Fruit fly (Drosophila melanogaster) whole organism, embryonic: ENCODE results near the gene SKIP.

Experiments
- Abd-B ChIP-seq: fragments of 200-800 bp; sonication (Bioruptor generic); optimal IDR thresholded peaks from 2 replicates; lab custom pipeline; 2018; ENCODE audit warnings: missing biosample characterization, mild to moderate bottlenecking, missing genetic modification characterization, moderate library complexity
- Asciz ChIP-seq: fragments of 200-800 bp; sonication (Bioruptor generic); optimal IDR thresholded peaks from 2 replicates; lab custom pipeline; 2017; ENCODE audit warnings: missing biosample characterization, mild to moderate bottlenecking, missing genetic modification characterization, missing genetic modification reagents
- B-H1 ChIP-seq: fragments of 200-800 bp; sonication (Bioruptor generic); IDR thresholded peaks from 3 replicates; pipeline ENCODE4 v1.3.6; 2022; ENCODE audit warnings: missing biosample characterization, missing genetic modification characterization
- BtbVII ChIP-seq: fragments of 200-800 bp; sonication (Bioruptor generic); optimal IDR thresholded peaks from 3 replicates; lab custom pipeline; 2017; ENCODE audit warnings: missing biosample characterization, mild to moderate bottlenecking, missing genetic modification characterization
- CG10654 ChIP-seq: fragments of 200-800 bp; sonication (Bioruptor generic); optimal IDR thresholded peaks from 2 replicates; lab custom pipeline; 2016; ENCODE audit warnings: missing biosample characterization, missing genetic modification characterization
- CG12744 ChIP-seq: fragments of 200-800 bp; sonication (Bioruptor generic); optimal IDR thresholded peaks from 2 replicates; lab custom pipeline; 2016; ENCODE audit warnings: missing biosample characterization, missing genetic modification characterization
- CG13296 ChIP-seq: fragments of 200-800 bp; sonication (Bioruptor generic); optimal IDR thresholded peaks from 3 replicates; lab custom pipeline; 2018; ENCODE audit warnings: missing biosample characterization, mild to moderate bottlenecking, missing genetic modification characterization
- CG17359 ChIP-seq: fragments of 200-800 bp; sonication (Bioruptor generic); optimal IDR thresholded peaks from 3 replicates; lab custom pipeline; 2018; ENCODE audit warnings: missing biosample characterization, mild to moderate bottlenecking, missing genetic modification characterization, moderate library complexity
- CG17385 ChIP-seq: fragments of 200-800 bp; sonication (Bioruptor generic); optimal IDR thresholded peaks from 3 replicates; lab custom pipeline; 2018; ENCODE audit warnings: missing biosample characterization, mild to moderate bottlenecking, missing genetic modification characterization
- CG18476 ChIP-seq: fragments of 200-800 bp; sonication (Bioruptor generic); optimal IDR thresholded peaks from 2 replicates; lab custom pipeline; 2016; ENCODE audit warnings: missing biosample characterization, mild to moderate bottlenecking, missing genetic modification characterization
- CG18619 ChIP-seq: fragments of 200-800 bp; sonication (Bioruptor generic); optimal IDR thresholded peaks from 3 replicates; lab custom pipeline; 2017; ENCODE audit warnings: missing biosample characterization, mild to moderate bottlenecking, missing genetic modification characterization
- CG2120 ChIP-seq: fragments of 200-800 bp; sonication (Bioruptor generic); optimal IDR thresholded peaks from 3 replicates; lab custom pipeline; 2016; ENCODE audit warnings: missing biosample characterization, missing genetic modification characterization
- CG3281 ChIP-seq: fragments of 200-800 bp; sonication (Bioruptor generic); optimal IDR thresholded peaks from 3 replicates; lab custom pipeline; 2017; ENCODE audit warnings: missing biosample characterization, mild to moderate bottlenecking, missing genetic modification characterization
- CG6654 ChIP-seq: fragments of 200-800 bp; sonication (Bioruptor generic); optimal IDR thresholded peaks from 2 replicates; lab custom pipeline; 2017; ENCODE audit warnings: missing biosample characterization, mild to moderate bottlenecking, missing genetic modification characterization
- CG6813 ChIP-seq: fragments of 200-800 bp; sonication (Bioruptor generic); optimal IDR thresholded peaks from 2 replicates; lab custom pipeline; 2017; ENCODE audit warnings: missing biosample characterization, missing genetic modification characterization, mild to moderate bottlenecking, moderate library complexity, missing genetic modification reagents
- Fer1 ChIP-seq: fragments of 200-800 bp; sonication (Bioruptor generic); optimal IDR thresholded peaks from 2 replicates; lab custom pipeline; 2017; ENCODE audit warnings: missing biosample characterization, mild to moderate bottlenecking, missing genetic modification characterization
- Fer3 ChIP-seq: fragments of 200-800 bp; sonication (Bioruptor generic); optimal IDR thresholded peaks from 2 replicates; lab custom pipeline; 2018; ENCODE audit warnings: missing biosample characterization, mild to moderate bottlenecking, missing genetic modification characterization, moderate library complexity
- Hr51 ChIP-seq, 2 experiments: fragments of 200-800 bp; sonication (Bioruptor generic); optimal IDR thresholded peaks; 2 replicates in 1 of 2; 3 replicates in 1 of 2; lab custom pipeline; 2016 to 2018; ENCODE audit warnings: missing biosample characterization in 2 of 2, missing genetic modification characterization in 2 of 2, mild to moderate bottlenecking in 1 of 2, moderate library complexity in 1 of 2
- Hsf ChIP-seq: fragments of 200-800 bp; sonication (Bioruptor generic); optimal IDR thresholded peaks from 3 replicates; lab custom pipeline; 2016; ENCODE audit warnings: missing biosample characterization, missing genetic modification characterization
- Mad ChIP-seq: fragments of 200-800 bp; sonication (Bioruptor generic); optimal IDR thresholded peaks from 2 replicates; lab custom pipeline; 2016; ENCODE audit warnings: missing biosample characterization, missing genetic modification characterization
- Meics ChIP-seq: fragments of 200-800 bp; sonication (Bioruptor generic); optimal IDR thresholded peaks from 2 replicates; lab custom pipeline; 2017; ENCODE audit warnings: missing biosample characterization, mild to moderate bottlenecking, missing genetic modification characterization
- PHDP ChIP-seq: fragments of 200-800 bp; sonication (Bioruptor generic); optimal IDR thresholded peaks from 3 replicates; lab custom pipeline; 2018; ENCODE audit warnings: missing biosample characterization, mild to moderate bottlenecking, missing genetic modification characterization, moderate library complexity
- Rfx ChIP-seq: fragments of 200-800 bp; sonication (Bioruptor generic); IDR thresholded peaks from 2 replicates; pipeline ENCODE4 v1.3.6; 2022; ENCODE audit warnings: missing biosample characterization, missing genetic modification characterization
- Scr ChIP-seq: fragments of 200-800 bp; sonication (Bioruptor generic); IDR thresholded peaks from 2 replicates; pipeline ENCODE4 v1.3.6; 2022; ENCODE audit warnings: missing biosample characterization, missing genetic modification characterization; ENCODE audit not compliant: partially characterized antibody
- Sox100B ChIP-seq: fragments of 200-800 bp; sonication (Bioruptor generic); optimal IDR thresholded peaks from 3 replicates; lab custom pipeline; 2018; ENCODE audit warnings: missing biosample characterization, mild to moderate bottlenecking, missing genetic modification characterization
- TFAM ChIP-seq: fragments of 200-800 bp; sonication (Bioruptor generic); optimal IDR thresholded peaks from 2 replicates; lab custom pipeline; 2017; ENCODE audit warnings: missing biosample characterization, missing genetic modification characterization, inconsistent platforms
- Xrp1 ChIP-seq: fragments of 200-800 bp; sonication (Bioruptor generic); IDR thresholded peaks from 2 replicates; pipeline ENCODE4 v1.3.6; 2022; ENCODE audit warnings: missing biosample characterization, missing genetic modification characterization
- YL-1 ChIP-seq: fragments of 200-800 bp; sonication (Bioruptor generic); optimal IDR thresholded peaks from 3 replicates; lab custom pipeline; 2017; ENCODE audit warnings: missing biosample characterization, mild to moderate bottlenecking, missing genetic modification characterization
- abd-A ChIP-seq: fragments of 200-800 bp; sonication (Bioruptor generic); optimal IDR thresholded peaks from 3 replicates; lab custom pipeline; 2019; ENCODE audit warnings: missing biosample characterization, mild to moderate bottlenecking, missing genetic modification characterization, moderate library complexity
- ash1 ChIP-seq: fragments of 200-800 bp; sonication (Bioruptor generic); optimal IDR thresholded peaks from 2 replicates; lab custom pipeline; 2018; ENCODE audit warnings: missing biosample characterization, mild to moderate bottlenecking, missing genetic modification characterization
- bab2 ChIP-seq: fragments of 200-800 bp; sonication (Bioruptor generic); optimal IDR thresholded peaks from 2 replicates; lab custom pipeline; 2016; ENCODE audit warnings: missing biosample characterization, missing genetic modification characterization
- caup ChIP-seq: fragments of 200-800 bp; sonication (Bioruptor generic); optimal IDR thresholded peaks from 3 replicates; lab custom pipeline; 2017; ENCODE audit warnings: missing biosample characterization, mild to moderate bottlenecking, missing genetic modification characterization, moderate library complexity; ENCODE audit not compliant: severe bottlenecking
- cg ChIP-seq: fragments of 200-800 bp; sonication (Bioruptor generic); optimal IDR thresholded peaks from 3 replicates; lab custom pipeline; 2019; ENCODE audit warnings: missing biosample characterization, mild to moderate bottlenecking, missing genetic modification characterization, moderate library complexity
- chn ChIP-seq: fragments of 200-800 bp; sonication (Bioruptor generic); optimal IDR thresholded peaks from 2 replicates; lab custom pipeline; 2016; ENCODE audit warnings: missing biosample characterization, missing genetic modification characterization
- exex ChIP-seq: fragments of 200-800 bp; sonication (Bioruptor generic); optimal IDR thresholded peaks from 4 replicates; lab custom pipeline; 2018; ENCODE audit warnings: missing biosample characterization, mild to moderate bottlenecking, missing genetic modification characterization, moderate library complexity
- fd64A ChIP-seq: fragments of 200-800 bp; sonication (Bioruptor generic); optimal IDR thresholded peaks from 3 replicates; lab custom pipeline; 2018; ENCODE audit warnings: missing biosample characterization, mild to moderate bottlenecking, missing genetic modification characterization
- hth ChIP-seq: fragments of >200 bp; optimal IDR thresholded peaks from 2 replicates; lab custom pipeline; 2017; ENCODE audit warnings: inconsistent platforms
- ind ChIP-seq: fragments of 200-800 bp; sonication (Bioruptor generic); optimal IDR thresholded peaks from 3 replicates; lab custom pipeline; 2016; ENCODE audit warnings: missing biosample characterization, missing genetic modification characterization
- nerfin-1 ChIP-seq: fragments of 200-800 bp; sonication (Bioruptor generic); optimal IDR thresholded peaks from 3 replicates; lab custom pipeline; 2019; ENCODE audit warnings: missing biosample characterization, mild to moderate bottlenecking, missing genetic modification characterization, moderate library complexity
- odd ChIP-seq: fragments of 200-800 bp; sonication (Bioruptor generic); optimal IDR thresholded peaks from 2 replicates; lab custom pipeline; 2017; ENCODE audit warnings: missing biosample characterization, mild to moderate bottlenecking, missing genetic modification characterization
- repo ChIP-seq: fragments of 200-800 bp; sonication (Bioruptor generic); optimal IDR thresholded peaks from 2 replicates; lab custom pipeline; 2016; ENCODE audit warnings: missing biosample characterization, missing genetic modification characterization
- ro ChIP-seq: fragments of 200-800 bp; sonication (Bioruptor generic); IDR thresholded peaks from 2 replicates; pipeline ENCODE4 v1.3.6; 2022; ENCODE audit warnings: missing biosample characterization, missing genetic modification characterization
- seq ChIP-seq: fragments of 200-800 bp; sonication (Bioruptor generic); IDR thresholded peaks from 2 replicates; pipeline ENCODE4 v1.3.6; 2022; ENCODE audit warnings: missing biosample characterization, missing genetic modification characterization
- slbo ChIP-seq: fragments of 200-800 bp; sonication (Bioruptor generic); IDR thresholded peaks from 2 replicates; pipeline ENCODE4 v1.3.6; 2022; ENCODE audit warnings: missing biosample characterization, missing genetic modification characterization
- ssp ChIP-seq: fragments of 200-800 bp; sonication (Bioruptor generic); IDR thresholded peaks from 2 replicates; pipeline ENCODE4 v1.3.6; 2022; ENCODE audit warnings: missing biosample characterization, missing genetic modification characterization
- sug ChIP-seq: fragments of 200-800 bp; optimal IDR thresholded peaks from 2 replicates; lab custom pipeline; 2019; ENCODE audit warnings: missing biosample characterization, mild to moderate bottlenecking, missing genetic modification characterization, moderate library complexity
- tin ChIP-seq: fragments of 200-800 bp; sonication (Bioruptor generic); optimal IDR thresholded peaks from 3 replicates; lab custom pipeline; 2016; ENCODE audit warnings: missing biosample characterization, missing genetic modification characterization
- trem ChIP-seq: fragments of 200-800 bp; optimal IDR thresholded peaks from 3 replicates; lab custom pipeline; 2019; ENCODE audit warnings: missing biosample characterization, mild to moderate bottlenecking, missing genetic modification characterization, moderate library complexity
- ttk ChIP-seq: fragments of 200-800 bp; sonication (Bioruptor generic); IDR thresholded peaks from 2 replicates; pipeline ENCODE4 v2.1.2; 2022; ENCODE audit warnings: missing biosample characterization, missing genetic modification characterization
- zf30C ChIP-seq: fragments of 200-800 bp; sonication (Bioruptor generic); optimal IDR thresholded peaks from 3 replicates; lab custom pipeline; 2018; ENCODE audit warnings: missing biosample characterization, mild to moderate bottlenecking, missing genetic modification characterization

SKIP gene

dm6 chr3R:22236761-22237160 lies 103.1 kb downstream of the SKIP start (continued):
- TF ChIP-seq CG18619 (GFP tag; lab: Kevin White, UChicago), result peak; percentile 28
- TF ChIP-seq TFAM, result no peak
- peak; percentile 44 for TF ChIP-seq tin
- peak; percentile 52 for TF ChIP-seq slbo
- TF ChIP-seq CG6654 (GFP tag; lab: Kevin White, UChicago), result peak; percentile 42
- peak; percentile 54 for TF ChIP-seq Fer3
- peak; percentile 25 for TF ChIP-seq CG13296 (GFP tag; lab: Kevin White, UChicago)
- TF ChIP-seq Scr (GFP tag; lab: Robert Waterston, UW), result no peak
- TF ChIP-seq CG17385 (GFP tag; lab: Kevin White, UChicago), result peak; percentile 34
- TF ChIP-seq Fer1 (GFP tag; lab: Kevin White, UChicago), result peak; percentile 72
- peak; percentile 64 for TF ChIP-seq CG3281 (GFP tag; lab: Kevin White, UChicago)
- 0 out of 2 replicates have a peak, but pooled peaks have one; percentile 10 for TF ChIP-seq ro (GFP tag; lab: Robert Waterston, UW)
- TF ChIP-seq repo (GFP tag; lab: Kevin White, UChicago), result peak; percentile 12
- peak; percentile 50 for TF ChIP-seq Sox100B (GFP tag; lab: Kevin White, UChicago)
- TF ChIP-seq ssp (GFP tag; lab: Robert Waterston, UW), result 0 out of 2 replicates have a peak, but pooled peaks have one; percentile 22
- peak; percentile 53 for TF ChIP-seq CG6813
- peak; percentile 50 for TF ChIP-seq zf30C (GFP tag; lab: Kevin White, UChicago)
- TF ChIP-seq CG10654 (GFP tag; lab: Kevin White, UChicago), result peak; percentile 28
- peak; percentile 39 for TF ChIP-seq Asciz
- peak; percentile 44 for TF ChIP-seq caup
- 0 out of 2 replicates have a peak, but pooled peaks have one; percentile 10 for TF ChIP-seq ttk
- TF ChIP-seq bab2 (GFP tag; lab: Kevin White, UChicago), result peak; percentile 26
- 0 out of 2 replicates have a peak, but pooled peaks have one; percentile 13 for TF ChIP-seq seq (GFP tag; lab: Robert Waterston, UW)
- TF ChIP-seq sug (tag; lab: Kevin White, UChicago), result peak; percentile 5
- peak; percentile 43 for TF ChIP-seq Abd-B (GFP tag; lab: Kevin White, UChicago)
- TF ChIP-seq BtbVII, result peak; percentile 51
- TF ChIP-seq Hr51 (GFP tag; optimal IDR thresholded peaks at IDR 0.05; lab: Kevin White, UChicago), result peak in 1 of 2 experiments; percentile 69
- peak; percentile 20 for TF ChIP-seq CG18476 (GFP tag; lab: Kevin White, UChicago)
- no peak for TF ChIP-seq ash1 (GFP tag; lab: Kevin White, UChicago)
- TF ChIP-seq CG12744, result no peak
- peak; percentile 51 for TF ChIP-seq ind (GFP tag; lab: Kevin White, UChicago)
- peak; percentile 74 for TF ChIP-seq CG17359 (tag; lab: Kevin White, UChicago)
- TF ChIP-seq exex (tag; lab: Kevin White, UChicago), result peak; percentile 9
- TF ChIP-seq cg (GFP tag; lab: Kevin White, UChicago), result peak; percentile 28
- no peak for TF ChIP-seq Mad (GFP tag; lab: Kevin White, UChicago)
- TF ChIP-seq B-H1 (GFP tag; lab: Robert Waterston, UW), result no peak
- no peak for TF ChIP-seq odd
- no peak for TF ChIP-seq YL-1 (GFP tag; lab: Kevin White, UChicago)
- no peak for TF ChIP-seq hth (lab: Kevin White, UChicago)
- peak; percentile 28 for TF ChIP-seq Hsf
- peak; percentile 10 for TF ChIP-seq trem (tag; lab: Kevin White, UChicago)
- peak; percentile 64 for TF ChIP-seq Meics
- peak; percentile 23 for TF ChIP-seq fd64A (GFP tag; lab: Kevin White, UChicago)
- TF ChIP-seq CG2120, result peak; percentile 67
- TF ChIP-seq Xrp1 (GFP tag; lab: Robert Waterston, UW), result peak; percentile 67; the same call in 1 of the 2 replicates
- peak; percentile 40; the same call in 1 of the 2 replicates for TF ChIP-seq Rfx
- TF ChIP-seq chn (GFP tag; lab: Kevin White, UChicago), result peak; percentile 26
- peak; percentile 87 for TF ChIP-seq abd-A (tag; lab: Kevin White, UChicago)
- TF ChIP-seq PHDP (tag; lab: Kevin White, UChicago), result peak; percentile 57
- peak; percentile 47 for TF ChIP-seq nerfin-1 (tag; lab: Kevin White, UChicago)
